Worm (Caenorhabditis elegans): ENCODE measurements around the gene ZK1248.4.

DNA sequence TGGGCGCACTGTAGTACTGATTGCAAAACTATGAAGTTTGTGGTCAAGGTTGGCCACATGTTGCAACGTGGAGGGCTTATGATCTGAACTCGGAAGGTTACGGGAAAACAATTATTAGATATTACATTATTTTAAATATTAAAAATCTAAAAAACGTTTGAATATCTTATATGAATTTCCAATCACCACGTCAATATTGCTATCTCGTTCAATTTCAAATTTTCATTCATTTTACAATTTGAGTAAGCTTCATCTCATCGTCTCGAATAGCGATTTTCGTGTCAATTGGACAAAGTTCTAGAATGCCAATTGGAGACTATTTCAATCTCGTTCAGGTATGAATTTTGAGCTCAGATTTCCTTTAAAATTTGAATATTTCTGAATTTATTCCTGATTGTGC is 2.1 kb upstream of the ZK1248.4 start, which contains the start of gene ZK1248.20:
- TF ChIP-seq tab-1 (GFP tag; IDR thresholded peaks at IDR 0.05), result no peak
- TF ChIP-seq flt-1 (GFP tag; IDR thresholded peaks at IDR 0.05), result no peak
- TF ChIP-seq ref-1 (GFP tag; conservative IDR thresholded peaks at IDR 0.05), result no peak
- no peak for TF ChIP-seq cog-1 (tag; optimal IDR thresholded peaks at IDR 0.05)
- no peak for TF ChIP-seq ztf-29 (GFP tag; IDR thresholded peaks at IDR 0.05)
- no peak for TF ChIP-seq T22C8.4 (GFP tag; IDR thresholded peaks at IDR 0.05)
